Worm (Caenorhabditis elegans) whole organism, early embryonic: ENCODE measurements around the gene K11H12.10.

Experiments used
- B0310.2 ChIP-seq: sonication (generic microtip); optimal IDR thresholded peaks from 2 replicates; lab custom pipeline; 2016; ENCODE audit warnings: mild to moderate bottlenecking, missing genetic modification characterization, missing compliant biosample characterization
- F13C5.2 ChIP-seq: sonication (generic microtip); optimal IDR thresholded peaks from 2 replicates; lab custom pipeline; 2017; ENCODE audit warnings: mild to moderate bottlenecking, missing genetic modification characterization, inconsistent platforms, missing compliant biosample characterization
- aly-1 ChIP-seq: sonication (generic microtip); optimal IDR thresholded peaks from 2 replicates; lab custom pipeline; 2016; ENCODE audit warnings: missing genetic modification characterization, missing compliant biosample characterization
- ama-1 ChIP-seq: fragments of 150-350 bp; optimal IDR thresholded peaks from 2 replicates; lab custom pipeline; 2014
- ceh-13 ChIP-seq: fragments of 200-800 bp; sonication (Bioruptor generic); optimal IDR thresholded peaks from 2 replicates; lab custom pipeline; 2018; ENCODE audit warnings: mild to moderate bottlenecking, missing genetic modification characterization, missing compliant biosample characterization
- ceh-36 ChIP-seq: sonication (generic microtip); optimal IDR thresholded peaks from 2 replicates; lab custom pipeline; 2016; ENCODE audit warnings: missing genetic modification characterization, inconsistent platforms, missing compliant biosample characterization
- ets-7 ChIP-seq: sonication (generic microtip); optimal IDR thresholded peaks from 2 replicates; lab custom pipeline; 2016; ENCODE audit warnings: missing genotype, missing genetic modification characterization, missing compliant biosample characterization
- flt-1 ChIP-seq: fragments of 200-800 bp; sonication (Bioruptor generic); IDR thresholded peaks from 2 replicates; pipeline ENCODE4 v1.3.6; 2022; ENCODE audit warnings: missing genetic modification characterization, missing compliant biosample characterization
- hmbx-1 ChIP-seq: sonication (generic microtip); optimal IDR thresholded peaks from 2 replicates; lab custom pipeline; 2016; ENCODE audit warnings: mild to moderate bottlenecking, missing genetic modification characterization, missing compliant biosample characterization
- hmg-4 ChIP-seq: fragments of 200-800 bp; sonication (Bioruptor generic); optimal IDR thresholded peaks from 2 replicates; lab custom pipeline; 2018; ENCODE audit warnings: mild to moderate bottlenecking, missing genetic modification characterization, missing compliant biosample characterization
- hnd-1 ChIP-seq: sonication (generic microtip); optimal IDR thresholded peaks from 2 replicates; lab custom pipeline; 2016; ENCODE audit warnings: missing genetic modification characterization, missing compliant biosample characterization
- pes-1 ChIP-seq: fragments of 200-800 bp; sonication (Bioruptor generic); IDR thresholded peaks from 2 replicates; pipeline ENCODE4 v1.3.6; 2022; ENCODE audit warnings: missing genetic modification reagents, missing genetic modification characterization, missing compliant biosample characterization
- scrt-1 ChIP-seq: fragments of 200-800 bp; sonication (Bioruptor generic); IDR thresholded peaks from 2 replicates; pipeline ENCODE4 v1.3.6; 2022; ENCODE audit warnings: missing genetic modification characterization, missing compliant biosample characterization
- sea-1 ChIP-seq: fragments of 200-800 bp; sonication (Bioruptor generic); conservative IDR thresholded peaks from 2 replicates; pipeline ENCODE4 v1.3.6; 2022; ENCODE audit warnings: missing genetic modification characterization, missing compliant biosample characterization
- tbx-11 ChIP-seq: fragments of 200-800 bp; sonication (Bioruptor generic); IDR thresholded peaks from 2 replicates; pipeline ENCODE4 v1.3.6; 2022; ENCODE audit warnings: missing genetic modification characterization, missing compliant biosample characterization
- tbx-37 ChIP-seq: fragments of 200-800 bp; sonication (Bioruptor generic); conservative IDR thresholded peaks from 2 replicates; pipeline ENCODE4 v1.3.6; 2022; ENCODE audit warnings: missing genetic modification reagents, missing genetic modification characterization, missing compliant biosample characterization
- tra-4 ChIP-seq: sonication (generic microtip); optimal IDR thresholded peaks from 2 replicates; lab custom pipeline; 2017; ENCODE audit warnings: missing genetic modification characterization, missing compliant biosample characterization

The K11H12.10 gene

DNA sequence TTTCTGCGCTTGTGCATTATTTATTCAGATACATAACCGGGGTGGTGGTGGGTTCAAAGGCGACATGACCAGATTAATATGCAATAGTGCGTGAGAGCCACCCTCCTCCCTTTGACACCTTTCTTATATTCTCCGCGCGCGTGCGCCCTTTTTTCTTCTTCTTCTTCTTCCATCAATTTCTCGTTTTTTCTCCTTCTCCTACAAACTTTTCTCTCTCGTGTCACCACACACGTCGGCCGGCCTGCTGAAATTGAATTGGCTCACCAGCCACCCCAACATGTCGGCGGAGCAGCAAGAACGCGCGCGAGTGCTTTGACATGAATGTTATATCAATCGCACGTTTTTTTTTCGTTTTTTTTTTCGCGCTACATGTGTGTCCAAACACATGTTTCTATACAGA lies 16.3 kb upstream of the K11H12.10 start:
- no peak for TF ChIP-seq ama-1 (lab: Kevin White, UChicago)
- no peak for TF ChIP-seq tbx-37 (GFP tag; lab: Robert Waterston, UW)
- no peak for TF ChIP-seq sea-1 (GFP tag; lab: Robert Waterston, UW)
- TF ChIP-seq ceh-13 (GFP tag; lab: Kevin White, UChicago) = no peak
- TF ChIP-seq flt-1 (GFP tag; lab: Robert Waterston, UW) = no peak
- no peak for TF ChIP-seq ceh-36
- no peak for TF ChIP-seq scrt-1
- no peak for TF ChIP-seq aly-1 (tag; lab: Kevin White, UChicago)
- no peak for TF ChIP-seq B0310.2 (tag; lab: Kevin White, UChicago)
- no peak for TF ChIP-seq hnd-1 (tag; lab: Kevin White, UChicago)
- TF ChIP-seq ets-7 (tag; lab: Kevin White, UChicago) = no peak
- TF ChIP-seq tbx-11 (GFP tag; lab: Robert Waterston, UW) = no peak

DNA sequence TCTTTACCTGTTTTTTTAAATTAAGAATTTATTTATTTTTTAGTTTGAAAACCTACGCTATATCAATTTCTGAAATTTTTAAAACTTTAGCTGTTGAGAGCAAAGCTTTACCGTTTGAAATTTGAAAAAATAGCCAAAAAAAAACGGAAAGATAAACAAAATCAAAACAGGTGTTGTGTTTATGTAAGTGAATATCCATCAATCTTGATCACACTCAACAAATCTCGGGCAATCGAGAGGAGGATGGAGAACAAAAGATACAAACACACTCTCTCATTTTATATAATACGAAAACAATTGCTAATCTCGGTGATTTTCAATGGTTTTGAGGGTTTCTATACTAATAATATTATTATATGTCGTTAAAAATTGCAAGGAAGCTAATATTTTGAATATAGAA lies 14.3 kb upstream of the K11H12.10 start:
- TF ChIP-seq pes-1 = no peak
- TF ChIP-seq scrt-1 = no peak
- TF ChIP-seq ama-1 (lab: Kevin White, UChicago) = no peak
- TF ChIP-seq F13C5.2 (tag; lab: Kevin White, UChicago) = no peak
- no peak for TF ChIP-seq aly-1 (tag; lab: Kevin White, UChicago)
- TF ChIP-seq ceh-13 (GFP tag; lab: Kevin White, UChicago) = no peak
- TF ChIP-seq ceh-36 = no peak
- TF ChIP-seq ets-7 (tag; lab: Kevin White, UChicago) = no peak
- TF ChIP-seq hmbx-1 = no peak

DNA sequence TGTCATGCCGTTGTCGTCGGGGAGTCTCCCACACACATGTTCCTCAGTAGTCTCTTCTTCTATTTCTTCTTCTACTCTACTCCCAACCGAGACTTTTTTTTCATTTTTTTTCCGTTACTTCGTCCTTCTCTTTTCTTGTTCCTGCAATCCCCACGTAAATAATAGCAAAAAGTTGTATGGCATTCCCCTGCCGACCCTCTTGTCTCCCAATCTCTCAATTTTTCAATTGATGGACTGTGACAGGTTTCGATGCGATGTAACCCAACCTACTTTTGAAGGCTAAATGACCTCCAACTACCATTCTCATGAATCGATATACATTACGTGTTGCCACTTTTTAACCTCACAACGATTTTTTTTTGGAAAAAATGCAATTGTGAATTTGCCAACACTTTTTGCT lies 11.8 kb upstream of the K11H12.10 start:
- TF ChIP-seq pes-1 = no peak
- no peak for TF ChIP-seq hmg-4
- TF ChIP-seq scrt-1 = no peak
- TF ChIP-seq tbx-11 (GFP tag; lab: Robert Waterston, UW) = no peak
- no peak for TF ChIP-seq ets-7 (tag; lab: Kevin White, UChicago)
- no peak for TF ChIP-seq F13C5.2 (tag; lab: Kevin White, UChicago)
- no peak for TF ChIP-seq ama-1 (lab: Kevin White, UChicago)
- no peak for TF ChIP-seq B0310.2 (tag; lab: Kevin White, UChicago)

DNA sequence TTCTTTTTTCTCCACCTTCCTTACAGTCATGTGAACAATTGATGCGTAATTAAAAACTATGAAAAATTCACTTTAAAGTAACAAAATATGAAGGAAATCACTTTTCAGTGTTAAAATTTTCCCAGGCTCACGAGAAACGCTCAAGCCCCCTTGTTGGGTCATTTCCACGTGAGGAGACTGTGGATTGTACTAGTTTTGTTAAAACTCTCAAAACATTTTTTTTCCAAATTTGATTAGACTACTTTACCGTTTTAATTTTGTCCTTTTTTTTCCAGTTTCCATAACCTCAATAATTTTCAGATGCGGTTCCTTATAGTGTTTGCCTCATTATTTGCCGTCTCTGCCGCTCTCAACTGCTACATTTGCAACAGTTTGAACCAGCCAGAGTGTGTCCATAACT lies 10.7 kb upstream of the K11H12.10 start, which contains the start of gene K11H12.7:
K11H12.7 (plus strand) TSS at position 301 of the 400 bp plus-strand sequence.
- TF ChIP-seq ama-1 (lab: Kevin White, UChicago) (no peak), tbx-37 (GFP tag; lab: Robert Waterston, UW) (no peak), flt-1 (GFP tag; lab: Robert Waterston, UW) (no peak)

DNA sequence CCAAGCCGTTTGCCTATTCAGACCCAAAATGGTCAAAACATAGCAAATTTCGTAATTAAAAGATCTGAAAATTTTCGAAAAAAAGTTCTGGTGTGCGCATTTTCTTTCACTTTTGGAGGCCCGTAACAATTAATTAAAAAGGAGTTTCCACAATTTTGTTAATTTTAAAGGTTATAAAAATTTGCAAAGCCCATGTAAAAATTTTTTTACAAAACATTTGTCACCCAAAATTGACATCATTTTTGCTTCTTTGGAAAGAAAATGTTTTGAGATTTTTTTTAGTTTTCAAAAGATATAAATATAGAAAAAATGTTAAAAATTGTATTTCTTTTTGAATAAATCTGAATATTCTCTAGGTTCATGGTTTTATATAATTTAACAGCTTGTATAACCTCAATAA lies 8.9 kb upstream of the K11H12.10 start, which contains the start of gene K11H12.6:
K11H12.6 (plus strand) TSS at position 301 of the 400 bp plus-strand sequence.
- TF ChIP-seq ets-7 (tag; lab: Kevin White, UChicago) = no peak
- no peak for TF ChIP-seq tbx-37 (GFP tag; lab: Robert Waterston, UW)
- TF ChIP-seq B0310.2 (tag; lab: Kevin White, UChicago) = no peak
- TF ChIP-seq sea-1 (GFP tag; lab: Robert Waterston, UW) = no peak
- TF ChIP-seq F13C5.2 (tag; lab: Kevin White, UChicago) = no peak
- TF ChIP-seq scrt-1 = no peak
- TF ChIP-seq ceh-13 (GFP tag; lab: Kevin White, UChicago) = no peak
- TF ChIP-seq pes-1 = no peak
- TF ChIP-seq flt-1 (GFP tag; lab: Robert Waterston, UW) = no peak
- TF ChIP-seq hmg-4 = no peak
- no peak for TF ChIP-seq hmbx-1
- no peak for TF ChIP-seq tra-4 (tag; lab: Kevin White, UChicago)
- no peak for TF ChIP-seq ceh-36
- TF ChIP-seq hnd-1 (tag; lab: Kevin White, UChicago) = no peak
- no peak for TF ChIP-seq ama-1 (lab: Kevin White, UChicago)
- no peak for TF ChIP-seq aly-1 (tag; lab: Kevin White, UChicago)
- TF ChIP-seq tbx-11 (GFP tag; lab: Robert Waterston, UW) = no peak

DNA sequence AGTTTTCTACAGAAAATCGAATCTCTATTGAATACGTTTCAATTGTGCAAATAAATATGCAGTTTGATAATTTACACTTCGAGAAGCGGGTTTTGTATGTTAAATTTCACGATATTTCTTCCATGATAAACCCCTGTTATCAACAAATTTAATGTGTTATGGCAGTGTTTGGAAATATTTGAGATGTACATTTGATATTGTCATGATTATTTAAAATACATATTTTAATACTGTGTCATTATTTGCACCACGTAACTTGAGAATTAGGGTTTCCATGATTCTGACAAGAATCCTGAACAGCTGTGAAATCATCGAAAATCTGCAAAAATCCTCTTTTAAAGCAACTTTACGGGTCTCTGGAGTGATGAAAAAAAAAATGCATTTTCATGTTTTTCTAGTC lies 5.4 kb upstream of the K11H12.10 start, which contains the start of gene K11H12.11:
K11H12.11 (minus strand) TSS at position 101 of the 400 bp plus-strand sequence.
- no peak for TF ChIP-seq flt-1 (GFP tag; lab: Robert Waterston, UW)
- TF ChIP-seq hnd-1 (tag; lab: Kevin White, UChicago) = no peak
- TF ChIP-seq ceh-13 (GFP tag; lab: Kevin White, UChicago) = no peak
- no peak for TF ChIP-seq pes-1
- TF ChIP-seq aly-1 (tag; lab: Kevin White, UChicago) = no peak
- TF ChIP-seq ets-7 (tag; lab: Kevin White, UChicago) = no peak
- TF ChIP-seq tbx-11 (GFP tag; lab: Robert Waterston, UW) = no peak
- TF ChIP-seq hmg-4 = no peak
- no peak for TF ChIP-seq B0310.2 (tag; lab: Kevin White, UChicago)
- TF ChIP-seq ama-1 (lab: Kevin White, UChicago) = no peak
- no peak for TF ChIP-seq sea-1 (GFP tag; lab: Robert Waterston, UW)
- TF ChIP-seq scrt-1 = no peak
- TF ChIP-seq hmbx-1 = no peak
- no peak for TF ChIP-seq ceh-36
- TF ChIP-seq tra-4 (tag; lab: Kevin White, UChicago) = no peak

DNA sequence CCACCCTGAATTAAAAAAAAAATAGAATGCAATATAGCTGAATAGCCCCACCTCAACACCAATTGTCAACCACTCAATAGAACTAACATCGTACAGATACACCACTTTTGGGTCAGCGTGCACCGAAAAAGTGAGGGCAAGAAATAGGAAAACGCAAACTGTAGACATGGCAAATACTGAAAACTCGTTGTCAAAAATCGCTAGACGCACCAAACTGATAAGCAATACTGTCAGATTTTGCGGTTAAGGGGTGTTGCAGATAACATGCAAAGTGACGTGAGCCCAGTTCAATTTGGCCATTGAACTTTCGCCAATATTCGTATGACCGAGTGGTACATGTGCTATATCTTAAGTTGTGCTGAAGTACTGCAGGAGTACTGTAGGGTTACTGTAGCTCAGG lies 2.6 kb upstream of the K11H12.10 start, which contains the start of gene K11H12.3:
K11H12.3 (minus strand) TSS at position 168 of the 400 bp plus-strand sequence.
- TF ChIP-seq hmbx-1 (no peak), aly-1 (tag; lab: Kevin White, UChicago) (no peak)

DNA sequence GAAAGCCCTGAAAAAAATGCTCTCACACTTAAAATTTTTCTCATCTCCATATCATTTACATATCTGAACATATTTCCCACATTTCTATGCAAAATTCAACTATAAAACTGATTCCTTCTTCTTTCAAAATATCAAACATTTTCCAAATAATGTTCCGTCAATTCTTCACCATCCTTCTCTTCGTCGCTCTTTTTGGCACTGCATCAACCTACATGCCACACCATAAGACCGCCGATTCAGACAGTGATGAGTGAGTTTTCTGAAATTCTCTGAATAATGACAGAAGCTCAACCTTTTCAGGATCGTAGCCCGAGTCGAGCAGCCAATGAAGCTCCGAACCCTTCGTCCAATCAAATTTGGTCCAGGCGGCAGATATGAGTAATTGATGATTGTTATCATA lies 405 bp downstream of the K11H12.10 start, which contains the start of gene K11H12.5:
K11H12.5 (plus strand) TSS at position 301 of the 400 bp plus-strand sequence.
- TF ChIP-seq pes-1 (no peak), tra-4 (tag; lab: Kevin White, UChicago) (no peak), ceh-36 (no peak), sea-1 (GFP tag; lab: Robert Waterston, UW) (no peak), aly-1 (tag; lab: Kevin White, UChicago) (no peak), ama-1 (lab: Kevin White, UChicago) (no peak), B0310.2 (tag; lab: Kevin White, UChicago) (no peak), ets-7 (tag; lab: Kevin White, UChicago) (no peak), hmbx-1 (no peak), ceh-13 (GFP tag; lab: Kevin White, UChicago) (no peak), F13C5.2 (tag; lab: Kevin White, UChicago) (no peak), hnd-1 (tag; lab: Kevin White, UChicago) (no peak), flt-1 (GFP tag; lab: Robert Waterston, UW) (no peak), tbx-11 (GFP tag; lab: Robert Waterston, UW) (no peak)
